Worm (Caenorhabditis elegans) whole organism, L1 larva: ENCODE data around the gene cutl-21.

Source experiments
- ama-1 ChIP-seq: fragments of 150-350 bp; optimal IDR thresholded peaks from 2 replicates; lab custom pipeline; 2014
- elt-3 ChIP-seq, 6 experiments: fragments of 150-350 bp in 1 of 6; sonication (generic microtip); optimal IDR thresholded peaks; 2 replicates each; lab custom pipeline; 2017 to 2018; ENCODE audit warnings: missing biosample characterization in 6 of 6, missing genetic modification characterization in 6 of 6, inconsistent platforms in 1 of 6
- fkh-10 ChIP-seq: sonication (generic microtip); optimal IDR thresholded peaks from 2 replicates; lab custom pipeline; 2017; ENCODE audit warnings: missing biosample characterization, missing genetic modification reagents, missing genetic modification characterization
- mdl-1 ChIP-seq, 2 experiments: fragments of 150-350 bp; optimal IDR thresholded peaks; 2 replicates each; lab custom pipeline; 2014 to 2017; ENCODE audit warnings: missing biosample characterization in 2 of 2, missing genetic modification characterization in 2 of 2, inconsistent platforms in 1 of 2
- nhr-237 ChIP-seq: fragments of 150-350 bp; optimal IDR thresholded peaks from 2 replicates; lab custom pipeline; 2014; ENCODE audit warnings: missing biosample characterization, missing genetic modification characterization
- nhr-77 ChIP-seq: fragments of 150-350 bp; optimal IDR thresholded peaks from 2 replicates; lab custom pipeline; 2014; ENCODE audit warnings: missing biosample characterization, missing genetic modification characterization
- nhr-90 ChIP-seq: sonication (generic microtip); optimal IDR thresholded peaks from 2 replicates; lab custom pipeline; 2016; ENCODE audit warnings: mild to moderate bottlenecking, missing genetic modification characterization, missing compliant biosample characterization; ENCODE audit not compliant: poor library complexity
- rnt-1 ChIP-seq: sonication (generic microtip); optimal IDR thresholded peaks from 2 replicates; lab custom pipeline; 2016; ENCODE audit warnings: mild to moderate bottlenecking, missing genetic modification characterization, moderate library complexity, missing compliant biosample characterization

DNA sequence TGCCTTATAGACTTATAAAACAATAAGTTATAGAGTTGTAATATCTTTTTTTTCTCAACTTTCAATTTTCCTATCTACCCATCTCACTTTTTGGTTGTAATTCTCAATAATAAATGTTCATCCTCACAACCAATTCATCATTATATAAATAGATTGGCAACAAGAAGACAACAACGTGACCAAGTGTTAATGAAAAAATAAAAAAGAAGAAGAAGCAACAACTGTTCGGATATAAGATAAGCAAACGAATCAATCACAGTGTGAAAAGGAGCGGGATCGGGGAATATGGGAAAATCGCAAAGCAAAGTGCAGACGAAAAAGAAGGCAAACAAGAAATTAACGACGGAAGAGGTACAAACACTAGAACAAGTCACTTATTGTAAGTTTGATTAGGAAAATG, 49.8 kb downstream of the cutl-21 start, which contains the start of gene ncs-3:
- TF ChIP-seq ama-1 (lab: Kevin White, UChicago) (no peak), elt-3 (tag; optimal IDR thresholded peaks at IDR 0.05; lab: Kevin White, UChicago) (no peak), nhr-77 (tag; lab: Kevin White, UChicago) (no peak), mdl-1 (tag; optimal IDR thresholded peaks at IDR 0.05; lab: Kevin White, UChicago) (no peak), fkh-10 (GFP tag; lab: Kevin White, UChicago) (no peak), nhr-90 (tag; lab: Kevin White, UChicago) (no peak), rnt-1 (tag; lab: Kevin White, UChicago) (peak; percentile 53), nhr-237 (no peak)
